Fruit fly (Drosophila melanogaster) whole organism, pupa: ENCODE data around the gene CG6126.
A peak's percentile ranks its signal among the peaks of the same experiment; 100 is the strongest.

ENCODE experiments used
- CG10348 ChIP-seq: fragments of 200-800 bp; sonication (Bioruptor generic); IDR thresholded peaks from 2 replicates; pipeline ENCODE4 v1.3.6; 2022; ENCODE audit warnings: missing biosample characterization, missing genetic modification characterization
- CG12605 ChIP-seq: fragments of 200-800 bp; sonication (Bioruptor generic); IDR thresholded peaks from 2 replicates; pipeline ENCODE4 v1.3.6; 2022; ENCODE audit warnings: missing biosample characterization, missing genetic modification characterization
- CG13204 ChIP-seq: fragments of 200-800 bp; sonication (Bioruptor generic); optimal IDR thresholded peaks from 2 replicates; lab custom pipeline; 2018; ENCODE audit warnings: missing biosample characterization, mild to moderate bottlenecking, missing genetic modification characterization, moderate library complexity
- CG14655 ChIP-seq: fragments of 200-800 bp; sonication (Bioruptor generic); optimal IDR thresholded peaks from 3 replicates; lab custom pipeline; 2017; ENCODE audit warnings: mild to moderate bottlenecking, missing biosample characterization, missing genetic modification reagents, missing genetic modification characterization
- CG15710 ChIP-seq: fragments of 200-800 bp; sonication (Bioruptor generic); optimal IDR thresholded peaks from 2 replicates; lab custom pipeline; 2018; ENCODE audit warnings: missing biosample characterization, mild to moderate bottlenecking, missing genetic modification characterization, moderate library complexity
- CG17806 ChIP-seq: fragments of 200-800 bp; sonication (Bioruptor generic); optimal IDR thresholded peaks from 2 replicates; lab custom pipeline; 2018; ENCODE audit warnings: missing biosample characterization, mild to moderate bottlenecking, missing genetic modification characterization, moderate library complexity
- CG32121 ChIP-seq: fragments of 200-800 bp; sonication (Bioruptor generic); IDR thresholded peaks from 2 replicates; pipeline ENCODE4 v1.3.6; 2022; ENCODE audit warnings: missing biosample characterization, missing genetic modification characterization
- CG34367 ChIP-seq: fragments of 200-800 bp; sonication (Bioruptor generic); optimal IDR thresholded peaks from 2 replicates; lab custom pipeline; 2018; ENCODE audit warnings: missing biosample characterization, mild to moderate bottlenecking, missing genetic modification characterization
- CG4496 ChIP-seq: fragments of 200-800 bp; sonication (Bioruptor generic); IDR thresholded peaks from 3 replicates; pipeline ENCODE4 v1.3.6; 2022; ENCODE audit warnings: missing biosample characterization, missing genetic modification characterization
- CG8159 ChIP-seq: fragments of 200-800 bp; sonication (Bioruptor generic); optimal IDR thresholded peaks from 3 replicates; lab custom pipeline; 2018; ENCODE audit warnings: missing biosample characterization, mild to moderate bottlenecking, missing genetic modification characterization, moderate library complexity
- CG8301 ChIP-seq: fragments of 200-800 bp; sonication (Bioruptor generic); optimal IDR thresholded peaks from 2 replicates; lab custom pipeline; 2018; ENCODE audit warnings: missing biosample characterization, mild to moderate bottlenecking, missing genetic modification characterization
- CG9948 ChIP-seq: fragments of 200-800 bp; sonication (Bioruptor generic); optimal IDR thresholded peaks from 2 replicates; lab custom pipeline; 2018; ENCODE audit warnings: missing biosample characterization, mild to moderate bottlenecking, missing genetic modification characterization, moderate library complexity
- D1 ChIP-seq: fragments of 200-800 bp; sonication (Bioruptor generic); optimal IDR thresholded peaks from 2 replicates; lab custom pipeline; 2018; ENCODE audit warnings: missing biosample characterization, mild to moderate bottlenecking, missing genetic modification characterization, moderate library complexity
- EcR ChIP-seq: fragments of 200-800 bp; sonication (Bioruptor generic); optimal IDR thresholded peaks from 3 replicates; lab custom pipeline; 2019; ENCODE audit warnings: missing biosample characterization, missing genetic modification characterization, mild to moderate bottlenecking, moderate library complexity, missing genetic modification reagents
- Ets98B ChIP-seq: fragments of 200-800 bp; sonication (Bioruptor generic); IDR thresholded peaks from 2 replicates; pipeline ENCODE4 v1.3.6; 2022; ENCODE audit warnings: missing biosample characterization, missing genetic modification characterization
- Pif1A ChIP-seq: fragments of 200-800 bp; sonication (Bioruptor generic); optimal IDR thresholded peaks from 3 replicates; lab custom pipeline; 2016; ENCODE audit warnings: missing biosample characterization, missing genetic modification characterization
- Pif1B ChIP-seq: fragments of 200-800 bp; sonication (Bioruptor generic); optimal IDR thresholded peaks from 3 replicates; lab custom pipeline; 2016; ENCODE audit warnings: missing biosample characterization, missing genetic modification characterization
- Snoo ChIP-seq: fragments of 200-800 bp; sonication (Bioruptor generic); optimal IDR thresholded peaks from 3 replicates; lab custom pipeline; 2017; ENCODE audit warnings: missing biosample characterization, mild to moderate bottlenecking, missing genetic modification characterization, inconsistent platforms
- fd96Ca ChIP-seq: fragments of 200-800 bp; sonication (Bioruptor generic); IDR thresholded peaks from 3 replicates; pipeline ENCODE4 v1.3.6; 2022; ENCODE audit warnings: missing biosample characterization, missing genetic modification characterization
- gl ChIP-seq: fragments of 200-800 bp; sonication (Bioruptor generic); optimal IDR thresholded peaks from 2 replicates; lab custom pipeline; 2018; ENCODE audit warnings: missing biosample characterization, mild to moderate bottlenecking, missing genetic modification characterization
- rn ChIP-seq: fragments of 200-800 bp; sonication (Bioruptor generic); IDR thresholded peaks from 2 replicates; pipeline ENCODE4 v1.3.6; 2022; ENCODE audit warnings: missing biosample characterization, missing genetic modification characterization

CG6126 gene

dm6 chr3R:16228719-16229704 lies 26.1 kb upstream of the CG6126 start:
- TF ChIP-seq Pif1A (GFP tag; lab: Kevin White, UChicago): peak; percentile 48
- TF ChIP-seq rn (GFP tag; lab: Robert Waterston, UW): no peak
- TF ChIP-seq CG13204 (GFP tag; lab: Kevin White, UChicago): peak; percentile 83
- TF ChIP-seq CG15710 (tag; lab: Kevin White, UChicago): peak; percentile 33
- no peak for TF ChIP-seq Ets98B
- no peak for TF ChIP-seq CG4496 (GFP tag; lab: Robert Waterston, UW)
- TF ChIP-seq gl: peak; percentile 28
- peak; percentile 50 for TF ChIP-seq Snoo (tag; lab: Kevin White, UChicago)
- TF ChIP-seq CG9948 (tag; lab: Kevin White, UChicago): no peak
- peak; percentile 23 for TF ChIP-seq Pif1B (GFP tag; lab: Kevin White, UChicago)
- peak; percentile 52 for TF ChIP-seq CG8159 (tag; lab: Kevin White, UChicago)
- TF ChIP-seq CG34367 (tag; lab: Kevin White, UChicago): peak; percentile 11
- no peak for TF ChIP-seq fd96Ca
- no peak for TF ChIP-seq CG8301
- TF ChIP-seq EcR (GFP tag; lab: Kevin White, UChicago): peak; percentile 90
- no peak for TF ChIP-seq CG12605 (GFP tag; lab: Robert Waterston, UW)
- TF ChIP-seq CG32121 (GFP tag; lab: Robert Waterston, UW): no peak
- TF ChIP-seq, all 21 proteins: peak for 9

dm6 chr3R:16227074-16227473 lies 24.2 kb upstream of the CG6126 start:
- TF ChIP-seq CG8159 (tag; lab: Kevin White, UChicago) (no peak), EcR (GFP tag; lab: Kevin White, UChicago) (peak; percentile 83), CG9948 (tag; lab: Kevin White, UChicago) (no peak), gl (no peak), CG13204 (GFP tag; lab: Kevin White, UChicago) (peak; percentile 54), CG15710 (tag; lab: Kevin White, UChicago) (no peak)
- TF ChIP-seq, all 21 proteins: peak for 2

dm6 chr3R:16225760-16226159 lies 22.9 kb upstream of the CG6126 start:
- no peak for TF ChIP-seq CG15710 (tag; lab: Kevin White, UChicago)
- no peak for TF ChIP-seq CG34367 (tag; lab: Kevin White, UChicago)
- no peak for TF ChIP-seq CG8301
- no peak for TF ChIP-seq CG17806

dm6 chr3R:16225351-16225750 lies 22.5 kb upstream of the CG6126 start, which contains the start of gene tara:
Gene tara (plus strand): TSS chr3R:16225651.
- TF ChIP-seq CG13204 (GFP tag; lab: Kevin White, UChicago) (no peak), fd96Ca (no peak), CG8301 (no peak), rn (GFP tag; lab: Robert Waterston, UW) (no peak), Pif1A (GFP tag; lab: Kevin White, UChicago) (no peak), Pif1B (GFP tag; lab: Kevin White, UChicago) (no peak), CG15710 (tag; lab: Kevin White, UChicago) (no peak), CG4496 (GFP tag; lab: Robert Waterston, UW) (no peak), CG14655 (no peak), gl (no peak), CG34367 (tag; lab: Kevin White, UChicago) (no peak), D1 (tag; lab: Kevin White, UChicago) (no peak), CG9948 (tag; lab: Kevin White, UChicago) (no peak), CG32121 (GFP tag; lab: Robert Waterston, UW) (no peak), EcR (GFP tag; lab: Kevin White, UChicago) (no peak), CG10348 (GFP tag; lab: Robert Waterston, UW) (no peak)

- TF ChIP-seq Pif1B (GFP tag; lab: Kevin White, UChicago) (peak; percentile 96), CG34367 (tag; lab: Kevin White, UChicago) (peak; percentile 98), fd96Ca (no peak), CG10348 (GFP tag; lab: Robert Waterston, UW) (no peak), Snoo (tag; lab: Kevin White, UChicago) (peak; percentile 83), CG8301 (peak; percentile 99), gl (peak; percentile 97), CG14655 (peak; percentile 97), rn (GFP tag; lab: Robert Waterston, UW) (no peak), Pif1A (GFP tag; lab: Kevin White, UChicago) (peak; percentile 97), D1 (tag; lab: Kevin White, UChicago) (peak; percentile 96), CG12605 (GFP tag; lab: Robert Waterston, UW) (no peak), CG13204 (GFP tag; lab: Kevin White, UChicago) (peak; percentile 96), CG8159 (tag; lab: Kevin White, UChicago) (peak; percentile 98), CG9948 (tag; lab: Kevin White, UChicago) (peak; percentile 98), CG15710 (tag; lab: Kevin White, UChicago) (peak; percentile 99), EcR (GFP tag; lab: Kevin White, UChicago) (peak; percentile 83), CG32121 (GFP tag; lab: Robert Waterston, UW) (no peak), CG17806 (peak; percentile 98), Ets98B (no peak), CG4496 (GFP tag; lab: Robert Waterston, UW) (no peak)
Observed at dm6 chr3R:16224415-16225165, 21.7 kb upstream of the CG6126 start.
